Fruit fly (Drosophila melanogaster) S2 (cell line): Measurements from ENCODE around the gene CG15283.

ENCODE experiments used
- CG8478 ChIP-seq: fragments of >200 bp; optimal IDR thresholded peaks from 2 replicates; lab custom pipeline; 2018
- CTCF ChIP-seq, 2 experiments: fragments of >200 bp; optimal IDR thresholded peaks; 2 replicates each; lab custom pipeline; 2018

DNA sequence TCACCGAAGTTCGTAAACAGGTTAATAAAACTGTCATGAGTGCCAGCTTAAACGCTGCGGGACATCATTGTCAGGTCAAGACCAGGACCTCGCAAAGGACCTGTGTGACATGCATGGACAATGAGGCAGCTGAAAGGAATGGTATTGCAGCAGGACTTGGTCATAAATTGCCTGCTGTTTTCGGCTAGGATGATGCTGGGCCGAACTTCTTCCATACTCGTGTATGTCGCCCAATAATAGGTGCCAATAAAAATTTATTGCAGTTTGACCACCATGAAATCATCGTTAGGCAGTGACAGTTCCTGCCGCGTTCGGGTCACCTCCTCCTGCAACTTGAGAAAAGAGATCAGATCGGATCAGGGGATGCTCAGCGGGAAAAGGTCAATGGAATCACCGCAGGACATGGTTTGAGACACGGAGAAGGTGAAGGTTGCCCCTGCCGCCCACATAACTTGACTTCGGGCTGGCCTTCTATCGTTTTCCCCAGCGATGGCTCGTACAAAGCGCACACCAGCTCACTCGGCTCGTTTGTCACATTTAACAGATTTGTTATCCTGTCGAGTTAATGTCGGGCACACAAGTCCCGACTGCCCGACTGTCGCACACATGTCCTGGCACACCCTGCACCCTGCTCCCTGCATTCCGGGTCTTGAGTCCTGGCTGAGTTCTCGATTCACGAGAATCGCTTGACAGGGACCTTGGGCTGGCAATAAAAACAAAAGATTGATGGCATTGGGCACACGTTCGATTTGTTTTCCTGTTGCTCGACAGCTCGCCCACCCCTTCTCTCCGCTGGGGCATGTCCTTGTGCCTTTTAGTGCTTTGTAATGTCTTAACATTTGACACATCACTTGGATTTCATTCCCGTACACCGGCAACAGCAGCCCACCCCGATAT is 4.9 kb downstream of the CG15283 start:
- TF ChIP-seq CTCF (optimal IDR thresholded peaks at IDR 0.05; lab: Kevin White, UChicago) (no peak), CG8478 (no peak)
